Worm (Caenorhabditis elegans) whole organism, L4 larva: ENCODE results near the gene K03B8.11.

Experiments used
- F49E8.2 ChIP-seq: sonication (generic microtip); optimal IDR thresholded peaks from 2 replicates; lab custom pipeline; 2016; ENCODE audit warnings: missing compliant biosample characterization, mild to moderate bottlenecking, missing genetic modification characterization, borderline replicate concordance
- T26A8.4 ChIP-seq: fragments of 200-800 bp; sonication (Bioruptor generic); IDR thresholded peaks from 2 replicates; pipeline ENCODE4 v1.3.6; 2022; ENCODE audit warnings: missing genetic modification characterization, missing compliant biosample characterization
- aha-1 ChIP-seq: fragments of 150-350 bp; peaks from one replicate; lab custom pipeline; 2014; ENCODE audit warnings: missing biosample characterization, missing genetic modification characterization
- aly-2 ChIP-seq: sonication (generic microtip); optimal IDR thresholded peaks from 2 replicates; lab custom pipeline; 2018; ENCODE audit warnings: missing biosample characterization, missing genetic modification characterization
- arid-1 ChIP-seq: fragments of 200-800 bp; sonication (Bioruptor generic); conservative IDR thresholded peaks from 2 replicates; pipeline ENCODE4 v1.3.6; 2022; ENCODE audit warnings: missing genetic modification reagents, missing genetic modification characterization, missing compliant biosample characterization
- attf-4 ChIP-seq: sonication (generic microtip); optimal IDR thresholded peaks from 3 replicates; lab custom pipeline; 2017; ENCODE audit warnings: missing biosample characterization, missing genetic modification characterization
- ceh-62 ChIP-seq: sonication (generic microtip); optimal IDR thresholded peaks from 2 replicates; lab custom pipeline; 2017; ENCODE audit warnings: missing biosample characterization, missing genetic modification characterization
- ces-1 ChIP-seq: fragments of 150-350 bp; sonication (generic microtip); optimal IDR thresholded peaks from 4 replicates; lab custom pipeline; 2014; ENCODE audit warnings: missing biosample characterization, missing genetic modification reagents, missing genetic modification characterization
- cey-2 ChIP-seq: sonication (generic microtip); optimal IDR thresholded peaks from 3 replicates; lab custom pipeline; 2017; ENCODE audit warnings: missing genetic modification characterization, mild to moderate bottlenecking, missing compliant biosample characterization, antibody characterized with exemption, borderline replicate concordance; ENCODE audit not compliant: insufficient read depth
- ctbp-1 ChIP-seq: fragments of 200-800 bp; sonication (Bioruptor generic); IDR thresholded peaks from 2 replicates; pipeline ENCODE4 v1.3.6; 2022; ENCODE audit warnings: missing genetic modification reagents, missing genetic modification characterization, missing compliant biosample characterization
- daf-16 ChIP-seq, 3 experiments: sonication (generic microtip); optimal IDR thresholded peaks; 2 replicates each; lab custom pipeline; 2016 to 2017; ENCODE audit warnings: missing genetic modification characterization in 3 of 3, missing genetic modification reagents in 3 of 3, mild to moderate bottlenecking in 2 of 3, missing compliant biosample characterization in 2 of 3, missing biosample characterization in 1 of 3, moderate library complexity in 1 of 3
- dmd-8 ChIP-seq: fragments of 200-800 bp; sonication (Bioruptor generic); IDR thresholded peaks from 2 replicates; pipeline ENCODE4 v1.3.6; 2022; ENCODE audit warnings: missing genetic modification characterization, missing compliant biosample characterization
- dpl-1 ChIP-seq: fragments of 150-350 bp; optimal IDR thresholded peaks from 2 replicates; lab custom pipeline; 2014; ENCODE audit warnings: missing biosample characterization, missing genetic modification reagents, missing genetic modification characterization
- dve-1 ChIP-seq: sonication (generic microtip); optimal IDR thresholded peaks from 2 replicates; lab custom pipeline; 2017; ENCODE audit warnings: antibody characterized with exemption, mild to moderate bottlenecking, missing genetic modification characterization, missing compliant biosample characterization; ENCODE audit not compliant: insufficient read depth
- fkh-10 ChIP-seq: fragments of 150-350 bp; optimal IDR thresholded peaks from 2 replicates; lab custom pipeline; 2014; ENCODE audit warnings: missing biosample characterization, missing genetic modification reagents, missing genetic modification characterization
- fos-1 ChIP-seq: fragments of 150-350 bp; optimal IDR thresholded peaks from 2 replicates; lab custom pipeline; 2014; ENCODE audit warnings: missing biosample characterization, missing genetic modification characterization
- gei-8 ChIP-seq: fragments of 200-800 bp; sonication (Bioruptor generic); optimal IDR thresholded peaks from 2 replicates; lab custom pipeline; 2018; ENCODE audit warnings: mild to moderate bottlenecking, missing genetic modification characterization, missing compliant biosample characterization
- hlh-30 ChIP-seq: sonication (generic microtip); optimal IDR thresholded peaks from 2 replicates; lab custom pipeline; 2017; ENCODE audit warnings: antibody characterized with exemption, mild to moderate bottlenecking, missing genetic modification characterization, missing compliant biosample characterization; ENCODE audit not compliant: insufficient read depth
- lim-7 ChIP-seq: fragments of 200-800 bp; sonication (Bioruptor generic); IDR thresholded peaks from 2 replicates; pipeline ENCODE4 v1.3.6; 2022; ENCODE audit warnings: missing genetic modification characterization, missing compliant biosample characterization
- lin-38 ChIP-seq: fragments of 200-800 bp; sonication (Bioruptor generic); IDR thresholded peaks from 2 replicates; pipeline ENCODE4 v1.3.6; 2022; ENCODE audit warnings: missing genetic modification reagents, missing genetic modification characterization, missing compliant biosample characterization
- lin-39 ChIP-seq: fragments of 150-350 bp; optimal IDR thresholded peaks from 2 replicates; lab custom pipeline; 2014; ENCODE audit warnings: missing biosample characterization, missing genetic modification reagents, missing genetic modification characterization
- lsy-2 ChIP-seq, 2 experiments: fragments of 150-350 bp in 1 of 2; sonication (generic microtip) in 1 of 2; optimal IDR thresholded peaks; 2 replicates each; lab custom pipeline; 2014 to 2017; ENCODE audit warnings: missing biosample characterization in 2 of 2, missing genetic modification characterization in 2 of 2
- madf-5 ChIP-seq, 2 experiments: fragments of 200-800 bp; sonication (Bioruptor generic); IDR thresholded peaks; 2 replicates each; pipeline ENCODE4 v1.3.6; 2022; ENCODE audit warnings: missing compliant biosample characterization in 2 of 2, missing genetic modification characterization in 2 of 2
- mxl-2 ChIP-seq: fragments of 200-800 bp; sonication (Bioruptor generic); conservative IDR thresholded peaks from 2 replicates; pipeline ENCODE4 v1.3.6; 2022; ENCODE audit warnings: missing genetic modification reagents, missing genetic modification characterization, missing compliant biosample characterization
- nhr-10 ChIP-seq: fragments of 150-350 bp; optimal IDR thresholded peaks from 2 replicates; lab custom pipeline; 2014; ENCODE audit warnings: missing biosample characterization, missing genetic modification characterization
- nhr-11 ChIP-seq: fragments of 150-350 bp; optimal IDR thresholded peaks from 2 replicates; lab custom pipeline; 2014; ENCODE audit warnings: missing biosample characterization, missing genetic modification characterization
- nhr-111 ChIP-seq: fragments of 200-800 bp; sonication (Bioruptor generic); optimal IDR thresholded peaks from 2 replicates; lab custom pipeline; 2018; ENCODE audit warnings: mild to moderate bottlenecking, missing genetic modification characterization, missing compliant biosample characterization
- nhr-237 ChIP-seq: sonication (generic microtip); optimal IDR thresholded peaks from 2 replicates; lab custom pipeline; 2017; ENCODE audit warnings: missing biosample characterization, missing genetic modification characterization
- nhr-6 ChIP-seq: fragments of 150-350 bp; optimal IDR thresholded peaks from 2 replicates; lab custom pipeline; 2014; ENCODE audit warnings: missing biosample characterization, missing genetic modification characterization
- pqm-1 ChIP-seq: sonication (generic microtip); optimal IDR thresholded peaks from 2 replicates; lab custom pipeline; 2017; ENCODE audit warnings: missing biosample characterization, missing genetic modification characterization
- spr-3 ChIP-seq: fragments of 200-800 bp; sonication (Bioruptor generic); optimal IDR thresholded peaks from 2 replicates; lab custom pipeline; 2018; ENCODE audit warnings: mild to moderate bottlenecking, missing genetic modification characterization, missing compliant biosample characterization
- unc-39 ChIP-seq: sonication (generic microtip); optimal IDR thresholded peaks from 2 replicates; lab custom pipeline; 2017; ENCODE audit warnings: missing biosample characterization, missing genetic modification characterization
- unc-62 ChIP-seq, 3 experiments: fragments of 150-350 bp in 1 of 3; sonication (generic microtip); optimal IDR thresholded peaks in 2 of 3; peaks in 1 of 3; 1 replicate in 1 of 3; 2 replicates in 2 of 3; lab custom pipeline; 2014 to 2017; ENCODE audit warnings: missing biosample characterization in 3 of 3, missing genetic modification characterization in 3 of 3, missing genetic modification reagents in 3 of 3, missing genotype in 1 of 3
- vab-7 ChIP-seq: fragments of 200-800 bp; sonication (Bioruptor generic); IDR thresholded peaks from 2 replicates; pipeline ENCODE4 v1.3.6; 2022; ENCODE audit warnings: missing genetic modification reagents, missing genetic modification characterization, missing compliant biosample characterization
- zfp-3 ChIP-seq: fragments of 200-800 bp; sonication (Bioruptor generic); conservative IDR thresholded peaks from 2 replicates; pipeline ENCODE4 v1.3.6; 2022; ENCODE audit warnings: missing genetic modification reagents, missing genetic modification characterization, missing compliant biosample characterization
- zip-2 ChIP-seq: fragments of 150-350 bp; optimal IDR thresholded peaks from 2 replicates; lab custom pipeline; 2014; ENCODE audit warnings: missing biosample characterization, missing genetic modification characterization

Gene K03B8.11

DNA sequence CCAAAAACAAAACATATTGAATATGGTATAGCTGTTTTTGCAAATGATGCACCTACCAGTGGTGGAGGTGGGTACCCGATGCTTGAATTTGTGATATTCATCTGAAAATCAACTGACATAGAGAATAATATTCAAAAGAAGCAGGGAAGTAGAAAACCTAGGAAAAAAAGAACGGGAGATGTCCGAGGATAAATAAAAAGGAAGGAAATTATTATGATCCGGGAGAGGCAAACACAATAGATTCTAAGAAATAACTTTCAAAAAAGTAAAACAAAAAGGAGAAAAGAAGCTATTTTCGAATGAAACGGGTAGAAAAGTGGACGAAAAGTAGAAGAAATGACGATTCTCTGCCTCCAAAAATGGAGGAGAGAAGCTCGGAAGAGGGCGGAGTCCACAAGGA lies 37.4 kb downstream of the K03B8.11 start, which contains the start of gene npr-25:
npr-25 (minus strand) TSS at position 101 of the 400 bp plus-strand sequence.
- TF ChIP-seq ceh-62 (tag; lab: Kevin White, UChicago) (no peak), cey-2 (tag; lab: Kevin White, UChicago) (no peak), T26A8.4 (no peak), ces-1 (no peak), dve-1 (tag; lab: Kevin White, UChicago) (no peak), madf-5 (GFP tag; IDR thresholded peaks at IDR 0.05; lab: Robert Waterston, UW) (no peak), nhr-237 (tag; lab: Kevin White, UChicago) (no peak), F49E8.2 (no peak), nhr-6 (tag; lab: Kevin White, UChicago) (no peak), gei-8 (GFP tag; lab: Kevin White, UChicago) (no peak), lim-7 (no peak), nhr-10 (tag; lab: Kevin White, UChicago) (no peak), zfp-3 (GFP tag; lab: Robert Waterston, UW) (no peak), vab-7 (no peak), nhr-11 (tag; lab: Kevin White, UChicago) (no peak), daf-16 (GFP tag; optimal IDR thresholded peaks at IDR 0.05; lab: Kevin White, UChicago) (no peak), daf-16 (tag; optimal IDR thresholded peaks at IDR 0.05; lab: Kevin White, UChicago) (no peak), lin-39 (no peak), aha-1 (tag; lab: Kevin White, UChicago) (no peak), pqm-1 (no peak)

DNA sequence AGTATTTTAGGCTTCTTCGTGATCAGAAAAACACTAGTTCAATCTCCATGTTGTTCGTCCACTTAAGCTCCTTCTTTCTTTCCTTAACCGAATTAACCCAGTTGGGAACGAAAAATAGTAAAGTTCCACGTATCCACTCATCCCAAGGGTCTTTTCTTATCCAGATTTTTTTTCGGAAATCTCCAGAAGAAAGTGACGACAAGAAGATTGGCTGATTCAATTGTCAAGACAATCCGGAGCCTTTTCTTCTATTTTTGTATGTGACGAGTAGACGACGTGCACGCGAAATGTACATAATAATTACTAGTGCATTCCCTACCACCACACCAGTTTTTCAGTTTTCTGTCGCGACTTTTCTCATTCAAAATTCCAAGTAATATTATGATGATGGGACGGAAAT lies 39.0 kb downstream of the K03B8.11 start:
- TF ChIP-seq arid-1 (no peak), lsy-2 (tag; optimal IDR thresholded peaks at IDR 0.05; lab: Kevin White, UChicago) (peak in 1 of 2 experiments; percentile 6), attf-4 (tag; lab: Kevin White, UChicago) (no peak), ces-1 (peak; percentile 77), fkh-10 (GFP tag; lab: Kevin White, UChicago) (peak; percentile 65)
- TF ChIP-seq, all 104 proteins: peak for 3

DNA sequence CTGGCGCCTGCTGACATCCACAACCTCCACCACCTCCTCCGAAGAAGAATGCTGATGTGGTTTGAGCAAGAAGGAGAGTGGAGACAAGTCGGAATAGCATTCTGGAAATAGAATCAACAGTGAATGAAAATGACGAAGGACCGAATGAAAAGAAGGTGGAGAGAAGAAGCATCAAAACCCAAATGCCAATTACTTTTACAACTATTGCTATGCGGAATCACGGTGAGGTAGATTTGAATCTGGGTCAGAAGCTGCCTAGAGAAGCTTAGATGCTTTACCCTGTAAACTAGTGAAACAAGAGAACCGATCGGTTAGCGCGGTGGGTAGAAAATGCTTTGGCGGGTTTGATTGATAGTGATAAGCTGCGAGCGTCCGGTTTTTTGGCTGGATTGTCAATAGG lies 43.4 kb downstream of the K03B8.11 start, which contains the start of gene grl-7:
grl-7 (minus strand) TSS at position 101 of the 400 bp plus-strand sequence.
- no peak for TF ChIP-seq mxl-2 (GFP tag; lab: Robert Waterston, UW)
- TF ChIP-seq unc-39 (tag; lab: Kevin White, UChicago), result no peak
- no peak for TF ChIP-seq dve-1 (tag; lab: Kevin White, UChicago)
- no peak for TF ChIP-seq dmd-8 (GFP tag; lab: Robert Waterston, UW)
- TF ChIP-seq nhr-111 (GFP tag; lab: Kevin White, UChicago), result no peak
- no peak for TF ChIP-seq spr-3 (GFP tag; lab: Kevin White, UChicago)
- no peak for TF ChIP-seq dpl-1 (GFP tag; lab: Kevin White, UChicago)
- TF ChIP-seq lin-38, result no peak
- TF ChIP-seq aly-2 (tag; lab: Kevin White, UChicago), result no peak
- no peak for TF ChIP-seq ctbp-1 (GFP tag; lab: Robert Waterston, UW)
- no peak for TF ChIP-seq hlh-30
- TF ChIP-seq fos-1, result no peak
- no peak for TF ChIP-seq zip-2 (tag; lab: Kevin White, UChicago)
- TF ChIP-seq daf-16 (GFP tag; optimal IDR thresholded peaks at IDR 0.05; lab: Kevin White, UChicago), result no peak
- TF ChIP-seq daf-16 (tag; optimal IDR thresholded peaks at IDR 0.05; lab: Kevin White, UChicago), result no peak
- TF ChIP-seq aha-1 (tag; lab: Kevin White, UChicago), result no peak

- TF ChIP-seq nhr-237 (tag; lab: Kevin White, UChicago) (no peak), unc-62 (GFP tag; optimal IDR thresholded peaks at IDR 0.05 in 1 of 2; lab: Kevin White, UChicago) (peak in 1 of 2 experiments; percentile 74), unc-62 (tag; optimal IDR thresholded peaks at IDR 0.05; lab: Kevin White, UChicago) (no peak)
Observed at ce11 chrV:11344816-11345336, 45.4 kb downstream of the K03B8.11 start.
